Worm (Caenorhabditis elegans): ENCODE results near the gene C55C3.8.

- TF ChIP-seq him-1 (tag; optimal IDR thresholded peaks at IDR 0.05) (no peak), dao-5 (tag; optimal IDR thresholded peaks at IDR 0.05) (no peak), W03F9.2 (tag; optimal IDR thresholded peaks at IDR 0.05) (no peak)
Measured at ce11 chrIV:5723659-5724058, 32.8 kb downstream of the C55C3.8 start.
